Fruit fly (Drosophila melanogaster) whole organism, embryonic: ENCODE results near the gene CG3040.
A peak's percentile ranks its signal among the peaks of the same experiment; 100 is the strongest.

ENCODE experiments used
- B-H1 ChIP-seq: fragments of 200-800 bp; sonication (Bioruptor generic); IDR thresholded peaks from 3 replicates; pipeline ENCODE4 v1.3.6; 2022; ENCODE audit warnings: missing biosample characterization, missing genetic modification characterization
- Bdp1 ChIP-seq: fragments of 200-800 bp; sonication (Bioruptor generic); optimal IDR thresholded peaks from 3 replicates; lab custom pipeline; 2016; ENCODE audit warnings: missing biosample characterization, missing genetic modification characterization
- CG10959 ChIP-seq: fragments of 200-800 bp; sonication (Bioruptor generic); IDR thresholded peaks from 2 replicates; pipeline ENCODE4 v1.3.6; 2022; ENCODE audit warnings: missing biosample characterization, missing genetic modification characterization
- CG11456 ChIP-seq: fragments of 200-800 bp; sonication (Bioruptor generic); IDR thresholded peaks from 3 replicates; pipeline ENCODE4 v1.3.6; 2022; ENCODE audit warnings: missing biosample characterization, missing genetic modification characterization
- CG13287 ChIP-seq: fragments of 200-800 bp; sonication (Bioruptor generic); IDR thresholded peaks from 2 replicates; pipeline ENCODE4 v1.3.6; 2022; ENCODE audit warnings: missing biosample characterization, missing genetic modification characterization; ENCODE audit not compliant: partially characterized antibody
- CG16813 ChIP-seq: fragments of 200-800 bp; sonication (Bioruptor generic); IDR thresholded peaks from 3 replicates; pipeline ENCODE4 v1.3.6; 2022; ENCODE audit warnings: missing biosample characterization, missing genetic modification characterization; ENCODE audit not compliant: partially characterized antibody
- CG17612 ChIP-seq: fragments of 200-800 bp; sonication (Bioruptor generic); IDR thresholded peaks from 2 replicates; pipeline ENCODE4 v1.3.6; 2022; ENCODE audit warnings: missing biosample characterization, missing genetic modification characterization
- CG17802 ChIP-seq: fragments of 200-800 bp; sonication (Bioruptor generic); optimal IDR thresholded peaks from 2 replicates; lab custom pipeline; 2018; ENCODE audit warnings: missing biosample characterization, mild to moderate bottlenecking, missing genetic modification characterization, moderate library complexity
- CG30431 ChIP-seq: fragments of 200-800 bp; sonication (Bioruptor generic); optimal IDR thresholded peaks from 2 replicates; lab custom pipeline; 2017; ENCODE audit warnings: missing biosample characterization, missing genetic modification characterization
- CG3065 ChIP-seq: fragments of 200-800 bp; sonication (Bioruptor generic); optimal IDR thresholded peaks from 2 replicates; lab custom pipeline; 2016; ENCODE audit warnings: missing biosample characterization, missing genetic modification characterization
- CG31388 ChIP-seq: fragments of 200-800 bp; sonication (Bioruptor generic); optimal IDR thresholded peaks from 2 replicates; lab custom pipeline; 2016; ENCODE audit warnings: missing biosample characterization, missing genetic modification characterization
- CG32772 ChIP-seq: fragments of 200-800 bp; sonication (Bioruptor generic); IDR thresholded peaks from 2 replicates; pipeline ENCODE4 v1.3.6; 2022; ENCODE audit warnings: missing biosample characterization, missing genetic modification characterization
- CG34224 ChIP-seq: fragments of 200-800 bp; sonication (Bioruptor generic); IDR thresholded peaks from 3 replicates; pipeline ENCODE4 v1.3.6; 2022; ENCODE audit warnings: missing biosample characterization, missing genetic modification characterization; ENCODE audit not compliant: partially characterized antibody
- CG7556 ChIP-seq: fragments of 200-800 bp; sonication (Bioruptor generic); optimal IDR thresholded peaks from 2 replicates; lab custom pipeline; 2017; ENCODE audit warnings: missing biosample characterization, mild to moderate bottlenecking, missing genetic modification characterization
- CG7987 ChIP-seq: fragments of 200-800 bp; sonication (Bioruptor generic); optimal IDR thresholded peaks from 2 replicates; lab custom pipeline; 2018; ENCODE audit warnings: missing biosample characterization, mild to moderate bottlenecking, missing genetic modification characterization, moderate library complexity
- Dip2 ChIP-seq: fragments of 200-800 bp; sonication (Bioruptor generic); IDR thresholded peaks from 2 replicates; pipeline ENCODE4 v1.3.6; 2022; ENCODE audit warnings: missing biosample characterization, missing genetic modification characterization
- Dp ChIP-seq: fragments of 200-800 bp; sonication (Bioruptor generic); optimal IDR thresholded peaks from 2 replicates; lab custom pipeline; 2018; ENCODE audit warnings: missing biosample characterization, mild to moderate bottlenecking, missing genetic modification characterization, moderate library complexity
- HLH54F ChIP-seq: fragments of 200-800 bp; sonication (Bioruptor generic); optimal IDR thresholded peaks from 3 replicates; lab custom pipeline; 2016; ENCODE audit warnings: missing biosample characterization, missing genetic modification characterization
- HmgZ ChIP-seq: fragments of 200-800 bp; sonication (Bioruptor generic); optimal IDR thresholded peaks from 2 replicates; lab custom pipeline; 2018; ENCODE audit warnings: missing biosample characterization, mild to moderate bottlenecking, missing genetic modification characterization
- Hr51 ChIP-seq, 2 experiments: fragments of 200-800 bp; sonication (Bioruptor generic); optimal IDR thresholded peaks; 2 replicates in 1 of 2; 3 replicates in 1 of 2; lab custom pipeline; 2016 to 2018; ENCODE audit warnings: missing biosample characterization in 2 of 2, missing genetic modification characterization in 2 of 2, mild to moderate bottlenecking in 1 of 2, moderate library complexity in 1 of 2
- Hsf ChIP-seq: fragments of 200-800 bp; sonication (Bioruptor generic); optimal IDR thresholded peaks from 3 replicates; lab custom pipeline; 2016; ENCODE audit warnings: missing biosample characterization, missing genetic modification characterization
- MTF-1 ChIP-seq: fragments of 200-800 bp; sonication (Bioruptor generic); optimal IDR thresholded peaks from 2 replicates; lab custom pipeline; 2018; ENCODE audit warnings: missing biosample characterization, mild to moderate bottlenecking, missing genetic modification characterization, borderline replicate concordance
- Nf-YC ChIP-seq: fragments of 200-800 bp; optimal IDR thresholded peaks from 3 replicates; lab custom pipeline; 2019; ENCODE audit warnings: missing biosample characterization, mild to moderate bottlenecking, missing genetic modification characterization, moderate library complexity
- Opbp ChIP-seq: fragments of 200-800 bp; sonication (Bioruptor generic); IDR thresholded peaks from 3 replicates; pipeline ENCODE4 v1.3.6; 2022; ENCODE audit warnings: missing biosample characterization, missing genetic modification characterization; ENCODE audit not compliant: partially characterized antibody
- Rx ChIP-seq: fragments of 200-800 bp; sonication (Bioruptor generic); IDR thresholded peaks from 2 replicates; pipeline ENCODE4 v1.3.6; 2022; ENCODE audit warnings: missing biosample characterization, missing genetic modification characterization
- Scr ChIP-seq: fragments of 200-800 bp; sonication (Bioruptor generic); IDR thresholded peaks from 2 replicates; pipeline ENCODE4 v1.3.6; 2022; ENCODE audit warnings: missing biosample characterization, missing genetic modification characterization; ENCODE audit not compliant: partially characterized antibody
- Stat92E ChIP-seq, 3 experiments: fragments of >200 bp in 2 of 3; fragments of 200-800 bp in 1 of 3; sonication (Bioruptor generic) in 1 of 3; optimal IDR thresholded peaks; 2 replicates each; lab custom pipeline; 2017 to 2019; ENCODE audit warnings: missing biosample characterization in 3 of 3, missing genetic modification characterization in 3 of 3, mild to moderate bottlenecking in 1 of 3, moderate library complexity in 1 of 3
- Trl ChIP-seq, 3 experiments: fragments of >200 bp in 2 of 3; fragments of 200-800 bp in 1 of 3; sonication (Bioruptor generic) in 1 of 3; optimal IDR thresholded peaks; 2 replicates in 1 of 3; 3 replicates in 2 of 3; lab custom pipeline; 2016 to 2017; ENCODE audit warnings: missing biosample characterization in 1 of 3, missing genetic modification characterization in 1 of 3
- YL-1 ChIP-seq: fragments of 200-800 bp; sonication (Bioruptor generic); optimal IDR thresholded peaks from 3 replicates; lab custom pipeline; 2017; ENCODE audit warnings: missing biosample characterization, mild to moderate bottlenecking, missing genetic modification characterization
- amos ChIP-seq: fragments of 200-800 bp; sonication (Bioruptor generic); IDR thresholded peaks from 2 replicates; pipeline ENCODE4 v1.3.6; 2022; ENCODE audit warnings: missing biosample characterization, missing genetic modification characterization; ENCODE audit not compliant: partially characterized antibody
- ara ChIP-seq: fragments of 200-800 bp; sonication (Bioruptor generic); IDR thresholded peaks from 2 replicates; pipeline ENCODE4 v1.3.6; 2022; ENCODE audit warnings: missing biosample characterization, missing genetic modification characterization
- az2 ChIP-seq: fragments of 200-800 bp; sonication (Bioruptor generic); optimal IDR thresholded peaks from 3 replicates; lab custom pipeline; 2016; ENCODE audit warnings: missing biosample characterization, missing genetic modification characterization
- eyg ChIP-seq: fragments of 200-800 bp; sonication (Bioruptor generic); optimal IDR thresholded peaks from 3 replicates; lab custom pipeline; 2016; ENCODE audit warnings: missing biosample characterization, missing genetic modification characterization
- gem ChIP-seq: fragments of 200-800 bp; sonication (Bioruptor generic); optimal IDR thresholded peaks from 2 replicates; lab custom pipeline; 2019; ENCODE audit warnings: missing biosample characterization, mild to moderate bottlenecking, missing genetic modification characterization, moderate library complexity
- kay ChIP-seq: fragments of 200-800 bp; sonication (Bioruptor generic); optimal IDR thresholded peaks from 2 replicates; lab custom pipeline; 2016; ENCODE audit warnings: missing biosample characterization, missing genetic modification characterization
- klu ChIP-seq: fragments of 200-800 bp; sonication (Bioruptor generic); IDR thresholded peaks from 2 replicates; pipeline ENCODE4 v1.3.6; 2022; ENCODE audit warnings: missing biosample characterization, missing genetic modification characterization
- mirr ChIP-seq: fragments of 200-800 bp; sonication (Bioruptor generic); optimal IDR thresholded peaks from 3 replicates; lab custom pipeline; 2018; ENCODE audit warnings: missing biosample characterization, mild to moderate bottlenecking, missing genetic modification characterization
- pho ChIP-seq: fragments of 200-800 bp; sonication (Bioruptor generic); optimal IDR thresholded peaks from 2 replicates; lab custom pipeline; 2016; ENCODE audit warnings: missing biosample characterization, missing genetic modification characterization
- pita ChIP-seq: fragments of 200-800 bp; sonication (Bioruptor generic); optimal IDR thresholded peaks from 2 replicates; lab custom pipeline; 2017; ENCODE audit warnings: missing biosample characterization, mild to moderate bottlenecking, missing genetic modification characterization
- pzg ChIP-seq: fragments of 200-800 bp; sonication (Bioruptor generic); optimal IDR thresholded peaks from 3 replicates; lab custom pipeline; 2018; ENCODE audit warnings: missing biosample characterization, mild to moderate bottlenecking, missing genetic modification characterization, moderate library complexity
- ro ChIP-seq: fragments of 200-800 bp; sonication (Bioruptor generic); IDR thresholded peaks from 2 replicates; pipeline ENCODE4 v1.3.6; 2022; ENCODE audit warnings: missing biosample characterization, missing genetic modification characterization
- sc ChIP-seq, 3 experiments: fragments of >200 bp in 2 of 3; fragments of 200-800 bp in 1 of 3; sonication (Bioruptor generic) in 1 of 3; optimal IDR thresholded peaks; 2 replicates in 2 of 3; 3 replicates in 1 of 3; lab custom pipeline; 2017; ENCODE audit warnings: mild to moderate bottlenecking in 1 of 3, missing biosample characterization in 1 of 3, missing genetic modification characterization in 1 of 3, missing genetic modification reagents in 1 of 3
- schlank ChIP-seq: fragments of 200-800 bp; sonication (Bioruptor generic); optimal IDR thresholded peaks from 2 replicates; lab custom pipeline; 2018; ENCODE audit warnings: missing biosample characterization, mild to moderate bottlenecking, missing genetic modification characterization
- sens-2 ChIP-seq: fragments of 200-800 bp; sonication (Bioruptor generic); IDR thresholded peaks from 2 replicates; pipeline ENCODE4 v1.3.6; 2022; ENCODE audit warnings: missing biosample characterization, missing genetic modification characterization
- shn ChIP-seq: fragments of 200-800 bp; sonication (Bioruptor generic); optimal IDR thresholded peaks from 3 replicates; lab custom pipeline; 2016; ENCODE audit warnings: missing biosample characterization, missing genetic modification characterization
- ssp ChIP-seq: fragments of 200-800 bp; sonication (Bioruptor generic); IDR thresholded peaks from 2 replicates; pipeline ENCODE4 v1.3.6; 2022; ENCODE audit warnings: missing biosample characterization, missing genetic modification characterization
- tio ChIP-seq: fragments of 200-800 bp; sonication (Bioruptor generic); optimal IDR thresholded peaks from 2 replicates; lab custom pipeline; 2017; ENCODE audit warnings: missing biosample characterization, missing genetic modification characterization, inconsistent platforms
- usp ChIP-seq: fragments of >200 bp; optimal IDR thresholded peaks from 2 replicates; lab custom pipeline; 2017; ENCODE audit warnings: missing biosample characterization, missing genetic modification characterization
- zfh1 ChIP-seq: fragments of 200-800 bp; sonication (Bioruptor generic); IDR thresholded peaks from 3 replicates; pipeline ENCODE4 v1.3.6; 2022; ENCODE audit warnings: missing biosample characterization, missing genetic modification characterization

Gene CG3040

DNA sequence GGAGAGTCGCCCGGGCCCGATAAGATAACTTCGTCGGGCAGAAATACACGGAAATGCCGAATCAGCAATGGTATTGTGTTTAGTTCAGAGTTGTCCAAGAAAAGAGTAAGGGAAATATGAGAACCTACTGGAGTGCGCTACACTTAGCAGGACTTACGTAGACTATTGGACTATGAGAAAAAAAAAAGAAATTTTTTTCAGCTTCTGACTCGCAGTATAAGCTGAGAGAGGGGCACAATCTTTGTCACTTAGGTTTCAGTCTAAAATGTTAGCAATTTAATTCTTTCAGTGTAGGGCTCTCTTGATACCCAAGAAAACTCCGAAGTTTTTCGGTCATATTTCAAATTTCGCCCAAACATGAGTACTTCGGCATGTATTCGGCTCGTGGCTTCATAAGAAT, 20.6 kb upstream of the CG3040 start (continued):
- TF ChIP-seq Hsf (GFP tag; lab: Kevin White, UChicago) = peak; percentile 75
- TF ChIP-seq CG16813 (GFP tag; lab: Robert Waterston, UW) = no peak
- no peak for TF ChIP-seq amos (GFP tag; lab: Robert Waterston, UW)
- TF ChIP-seq eyg (GFP tag; lab: Kevin White, UChicago) = peak; percentile 47
- TF ChIP-seq CG32772 = peak; percentile 78
- no peak for TF ChIP-seq kay (GFP tag; lab: Kevin White, UChicago)
- peak; percentile 71 for TF ChIP-seq ara (GFP tag; lab: Robert Waterston, UW)
- peak; percentile 30 for TF ChIP-seq schlank
- TF ChIP-seq CG31388 (GFP tag; lab: Kevin White, UChicago) = peak; percentile 59
- TF ChIP-seq az2 (GFP tag; lab: Kevin White, UChicago) = peak; percentile 62
- no peak for TF ChIP-seq Stat92E (GFP tag; optimal IDR thresholded peaks at IDR 0.05; lab: Kevin White, UChicago)
- peak; percentile 72; the same call in 1 of the 2 replicates for TF ChIP-seq sens-2 (GFP tag; lab: Robert Waterston, UW)
- TF ChIP-seq Bdp1 (GFP tag; lab: Kevin White, UChicago) = peak; percentile 56
- peak; percentile 82 for TF ChIP-seq Rx (GFP tag; lab: Robert Waterston, UW)
- TF ChIP-seq sc (optimal IDR thresholded peaks at IDR 0.05; lab: Kevin White, UChicago) = no peak
- TF ChIP-seq sc (GFP tag; optimal IDR thresholded peaks at IDR 0.05; lab: Kevin White, UChicago) = no peak
- peak; percentile 85 for TF ChIP-seq zfh1 (GFP tag; lab: Robert Waterston, UW)
- TF ChIP-seq Scr = no peak
- no peak for TF ChIP-seq CG34224
- peak; percentile 60 for TF ChIP-seq tio (GFP tag; lab: Kevin White, UChicago)
- peak; percentile 81 for TF ChIP-seq gem (tag; lab: Kevin White, UChicago)
- TF ChIP-seq pita (GFP tag; lab: Kevin White, UChicago) = no peak
- peak; percentile 8 for TF ChIP-seq YL-1 (GFP tag; lab: Kevin White, UChicago)
- TF ChIP-seq shn (GFP tag; lab: Kevin White, UChicago) = peak; percentile 76
- TF ChIP-seq CG17612 (GFP tag; lab: Robert Waterston, UW) = no peak
- TF ChIP-seq HmgZ (tag; lab: Kevin White, UChicago) = peak; percentile 56
- TF ChIP-seq CG11456 (GFP tag; lab: Robert Waterston, UW) = peak; percentile 81; the same call in 2 of the 3 replicates
- TF ChIP-seq CG30431 (GFP tag; lab: Kevin White, UChicago) = peak; percentile 41
- TF ChIP-seq HLH54F = peak; percentile 67
- no peak for TF ChIP-seq Dp
- peak; percentile 35; the same call in 1 of the 2 replicates for TF ChIP-seq ro (GFP tag; lab: Robert Waterston, UW)
- peak; percentile 65 for TF ChIP-seq pho (GFP tag; lab: Kevin White, UChicago)
- TF ChIP-seq MTF-1 (GFP tag; lab: Kevin White, UChicago) = no peak
- TF ChIP-seq CG10959 (GFP tag; lab: Robert Waterston, UW) = peak; percentile 42; the same call in 1 of the 2 replicates
- TF ChIP-seq Opbp (GFP tag; lab: Robert Waterston, UW) = no peak
- TF ChIP-seq Nf-YC (tag; lab: Kevin White, UChicago) = no peak
- peak; percentile 60 for TF ChIP-seq CG7987 (GFP tag; lab: Kevin White, UChicago)
- TF ChIP-seq klu (GFP tag; lab: Robert Waterston, UW) = peak; percentile 34; the same call in 1 of the 2 replicates
- TF ChIP-seq mirr (GFP tag; lab: Kevin White, UChicago) = no peak
- TF ChIP-seq Hr51 (GFP tag; optimal IDR thresholded peaks at IDR 0.05; lab: Kevin White, UChicago) = peak; percentile 31 to 73
- no peak for TF ChIP-seq pzg (GFP tag; lab: Kevin White, UChicago)
- TF ChIP-seq Trl (optimal IDR thresholded peaks at IDR 0.05; lab: Kevin White, UChicago) = peak in 1 of 2 experiments; percentile 35
- TF ChIP-seq Trl (GFP tag; optimal IDR thresholded peaks at IDR 0.05; lab: Kevin White, UChicago) = peak; percentile 46
- no peak for TF ChIP-seq CG13287
- TF ChIP-seq CG3065 (GFP tag; lab: Kevin White, UChicago) = no peak
- no peak for TF ChIP-seq usp (GFP tag; lab: Kevin White, UChicago)
- TF ChIP-seq Dip2 = no peak
- TF ChIP-seq CG17802 (tag; lab: Kevin White, UChicago) = peak; percentile 21
- TF ChIP-seq ssp (GFP tag; lab: Robert Waterston, UW) = peak; percentile 53
- peak; percentile 62 for TF ChIP-seq CG7556 (GFP tag; lab: Kevin White, UChicago)
- TF ChIP-seq B-H1 (GFP tag; lab: Robert Waterston, UW) = peak; percentile 80
